Fruit fly (Drosophila melanogaster): ENCODE data around the gene Lkb1.
A peak's percentile ranks its signal among the peaks of the same experiment; 100 is the strongest.

The Lkb1 gene

dm6 chr3R:13646729-13647633 lies 29.4 kb upstream of the Lkb1 start, which contains the start of gene rin (continued):
- TF ChIP-seq CG11902 (GFP tag; optimal IDR thresholded peaks at IDR 0.05), result no peak
- TF ChIP-seq vri (GFP tag; optimal IDR thresholded peaks at IDR 0.05), result no peak
- TF ChIP-seq svp (GFP tag), result no peak
- no peak for TF ChIP-seq CG8319 (GFP tag; optimal IDR thresholded peaks at IDR 0.05)
- TF ChIP-seq dac (GFP tag; optimal IDR thresholded peaks at IDR 0.05), result peak; percentile 21
- no peak for TF ChIP-seq Lpt (GFP tag; optimal IDR thresholded peaks at IDR 0.05)
- no peak for TF ChIP-seq acj6 (GFP tag; optimal IDR thresholded peaks at IDR 0.05)
- no peak for TF ChIP-seq Ets21C (GFP tag; optimal IDR thresholded peaks at IDR 0.05)
- no peak for TF ChIP-seq achi (GFP tag; optimal IDR thresholded peaks at IDR 0.05)
- TF ChIP-seq lz (GFP tag; optimal IDR thresholded peaks at IDR 0.05), result peak; percentile 12
- no peak for TF ChIP-seq fkh (GFP tag; optimal IDR thresholded peaks at IDR 0.05)
- peak; percentile 81 for TF ChIP-seq CG9139 (GFP tag; optimal IDR thresholded peaks at IDR 0.05)
- no peak for TF ChIP-seq Sox14 (GFP tag; optimal IDR thresholded peaks at IDR 0.05)
- no peak for TF ChIP-seq OdsH (GFP tag; optimal IDR thresholded peaks at IDR 0.05)
- no peak for TF ChIP-seq Met (GFP tag; optimal IDR thresholded peaks at IDR 0.05)
- no peak for TF ChIP-seq Sox15 (GFP tag; optimal IDR thresholded peaks at IDR 0.05)
- peak; percentile 46 for TF ChIP-seq CG6276 (GFP tag; optimal IDR thresholded peaks at IDR 0.05)
- TF ChIP-seq Eip75B (GFP tag; optimal IDR thresholded peaks at IDR 0.05), result no peak
- no peak for TF ChIP-seq Eip93F (GFP tag; optimal IDR thresholded peaks at IDR 0.05)
- no peak for TF ChIP-seq fd59A (GFP tag; optimal IDR thresholded peaks at IDR 0.05)
- peak; percentile 60 for TF ChIP-seq CG15336 (GFP tag; IDR thresholded peaks at IDR 0.05)

- no peak for TF ChIP-seq vri (GFP tag; optimal IDR thresholded peaks at IDR 0.05)
- peak in 1 of 2 experiments; percentile 17 for TF ChIP-seq ss (GFP tag; optimal IDR thresholded peaks at IDR 0.05)
- no peak for TF ChIP-seq CG10631 (GFP tag; optimal IDR thresholded peaks at IDR 0.05)
- TF ChIP-seq Sox14 (GFP tag; optimal IDR thresholded peaks at IDR 0.05), result peak; percentile 61
- peak; percentile 52 for TF ChIP-seq Eip78C (GFP tag)
Observed at dm6 chr3R:13647734-13648541, 28.4 kb upstream of the Lkb1 start.

- TF ChIP-seq CG8319 (GFP tag; optimal IDR thresholded peaks at IDR 0.05), result no peak
- no peak for TF ChIP-seq acj6 (GFP tag; optimal IDR thresholded peaks at IDR 0.05)
- no peak for TF ChIP-seq CG10631 (GFP tag; optimal IDR thresholded peaks at IDR 0.05)
- no peak for TF ChIP-seq CG7368 (GFP tag; optimal IDR thresholded peaks at IDR 0.05)
- no peak for TF ChIP-seq cyc (GFP tag; optimal IDR thresholded peaks at IDR 0.05)
- no peak for TF ChIP-seq fd59A (GFP tag; optimal IDR thresholded peaks at IDR 0.05)
- TF ChIP-seq Hr4 (GFP tag; optimal IDR thresholded peaks at IDR 0.05), result no peak
- TF ChIP-seq dsx (GFP tag; optimal IDR thresholded peaks at IDR 0.05; ENCODE audit: poor library complexity, severe bottlenecking), result no peak
- TF ChIP-seq achi (GFP tag; optimal IDR thresholded peaks at IDR 0.05), result no peak
- no peak for TF ChIP-seq CG6163 (GFP tag; IDR thresholded peaks at IDR 0.05)
- no peak for TF ChIP-seq CG32006 (GFP tag; optimal IDR thresholded peaks at IDR 0.05)
Observed at dm6 chr3R:13656294-13656693, 20.1 kb upstream of the Lkb1 start, which contains the start of gene Rbp4. Gene Rbp4, minus strand, starts transcription at chr3R:13656394.

dm6 chr3R:13659865-13660738 lies 16.2 kb upstream of the Lkb1 start, which contains the start of gene Hrb87F:
Gene Hrb87F, minus strand, starts transcription at chr3R:13660531.
- TF ChIP-seq CG6276 (GFP tag; optimal IDR thresholded peaks at IDR 0.05) (no peak), CG6163 (GFP tag; IDR thresholded peaks at IDR 0.05) (peak; percentile 7; the same call in 2 of the 3 replicates), CG10669 (GFP tag; optimal IDR thresholded peaks at IDR 0.05) (no peak), Ets96B (tag; optimal IDR thresholded peaks at IDR 0.05) (peak; percentile 1), CG32006 (GFP tag; optimal IDR thresholded peaks at IDR 0.05) (no peak), CG3919 (GFP tag; optimal IDR thresholded peaks at IDR 0.05) (no peak), CG3032 (tag; optimal IDR thresholded peaks at IDR 0.05) (no peak), CG11762 (GFP tag; optimal IDR thresholded peaks at IDR 0.05; ENCODE audit: insufficient read depth) (no peak), Eip75B (GFP tag; optimal IDR thresholded peaks at IDR 0.05) (no peak), eg (GFP tag; IDR thresholded peaks at IDR 0.05) (peak; percentile 23), salr (GFP tag; optimal IDR thresholded peaks at IDR 0.05) (no peak), vri (GFP tag; optimal IDR thresholded peaks at IDR 0.05) (peak; percentile 33), CG7368 (GFP tag; optimal IDR thresholded peaks at IDR 0.05) (no peak), Eip93F (GFP tag; optimal IDR thresholded peaks at IDR 0.05) (no peak), CG6808 (GFP tag; optimal IDR thresholded peaks at IDR 0.05) (peak; percentile 55), Gug (GFP tag; IDR thresholded peaks at IDR 0.05) (no peak), lz (GFP tag; optimal IDR thresholded peaks at IDR 0.05) (peak; percentile 10), net (GFP tag; optimal IDR thresholded peaks at IDR 0.05) (no peak)

All from whole organism, prepupa.